Worm (Caenorhabditis elegans) whole organism, midembryonic: ENCODE data around the gene F10C1.8.

Experiments
- T22C8.4 ChIP-seq: fragments of 200-800 bp; sonication (Bioruptor generic); IDR thresholded peaks from 2 replicates; pipeline ENCODE4 v1.3.6; 2022; ENCODE audit warnings: missing genetic modification characterization, missing compliant biosample characterization
- cog-1 ChIP-seq: sonication (generic microtip); optimal IDR thresholded peaks from 2 replicates; lab custom pipeline; 2016; ENCODE audit warnings: missing genetic modification characterization, missing compliant biosample characterization
- flt-1 ChIP-seq: fragments of 200-800 bp; sonication (Bioruptor generic); IDR thresholded peaks from 2 replicates; pipeline ENCODE4 v1.3.6; 2022; ENCODE audit warnings: missing genetic modification characterization, missing compliant biosample characterization
- klf-2 ChIP-seq: fragments of 200-800 bp; sonication (Bioruptor generic); conservative IDR thresholded peaks from 2 replicates; pipeline ENCODE4 v1.3.6; 2022; ENCODE audit warnings: missing genetic modification reagents, missing genetic modification characterization, missing compliant biosample characterization
- med-1 ChIP-seq: sonication (generic microtip); optimal IDR thresholded peaks from 2 replicates; lab custom pipeline; 2017; ENCODE audit warnings: missing genetic modification characterization, mild to moderate bottlenecking, missing compliant biosample characterization, antibody characterized with exemption, missing genetic modification reagents; ENCODE audit not compliant: insufficient read depth
- ref-1 ChIP-seq: fragments of 200-800 bp; sonication (Bioruptor generic); conservative IDR thresholded peaks from 2 replicates; pipeline ENCODE4 v1.3.6; 2022; ENCODE audit warnings: missing genetic modification reagents, missing genetic modification characterization, missing compliant biosample characterization
- tab-1 ChIP-seq: fragments of 200-800 bp; sonication (Bioruptor generic); IDR thresholded peaks from 2 replicates; pipeline ENCODE4 v1.3.6; 2022; ENCODE audit warnings: missing genetic modification characterization, missing compliant biosample characterization
- ztf-23 ChIP-seq: fragments of 200-800 bp; sonication (Bioruptor generic); IDR thresholded peaks from 2 replicates; pipeline ENCODE4 v1.3.6; 2022; ENCODE audit warnings: missing genetic modification reagents, missing genetic modification characterization, missing compliant biosample characterization
- ztf-29 ChIP-seq: fragments of 200-800 bp; sonication (Bioruptor generic); IDR thresholded peaks from 2 replicates; pipeline ENCODE4 v1.3.6; 2022; ENCODE audit warnings: missing genetic modification reagents, missing genetic modification characterization, missing compliant biosample characterization

F10C1.8 gene

DNA sequence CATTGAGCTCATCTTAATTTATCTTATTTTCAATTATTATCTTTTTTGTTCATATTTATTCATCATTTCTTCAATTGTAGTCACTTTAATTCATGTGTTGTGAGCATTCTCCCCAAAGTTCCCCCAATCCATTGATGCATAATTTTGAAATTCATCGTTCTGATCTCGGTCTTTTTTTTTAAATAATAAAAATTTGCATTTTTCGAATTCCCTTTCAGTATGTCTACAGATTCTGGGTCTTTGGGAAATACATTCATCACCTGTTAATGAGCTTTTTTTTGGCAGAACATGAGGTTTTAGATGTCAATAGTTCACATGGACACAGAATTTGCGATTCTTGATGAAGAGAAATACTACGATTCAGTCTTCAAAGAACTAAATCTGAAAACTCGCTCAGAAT is 34.4 kb upstream of the F10C1.8 start, which contains the start of gene damt-1:
damt-1 (plus strand) TSS at position 301 of the 400 bp plus-strand sequence.
- TF ChIP-seq tab-1 (GFP tag; lab: Robert Waterston, UW) (no peak), flt-1 (GFP tag; lab: Robert Waterston, UW) (no peak), klf-2 (GFP tag; lab: Robert Waterston, UW) (no peak), med-1 (GFP tag; lab: Kevin White, UChicago) (no peak), ztf-29 (GFP tag; lab: Robert Waterston, UW) (no peak), T22C8.4 (GFP tag; lab: Robert Waterston, UW) (no peak), cog-1 (tag; lab: Kevin White, UChicago) (no peak), ref-1 (no peak), ztf-23 (GFP tag; lab: Robert Waterston, UW) (no peak)

DNA sequence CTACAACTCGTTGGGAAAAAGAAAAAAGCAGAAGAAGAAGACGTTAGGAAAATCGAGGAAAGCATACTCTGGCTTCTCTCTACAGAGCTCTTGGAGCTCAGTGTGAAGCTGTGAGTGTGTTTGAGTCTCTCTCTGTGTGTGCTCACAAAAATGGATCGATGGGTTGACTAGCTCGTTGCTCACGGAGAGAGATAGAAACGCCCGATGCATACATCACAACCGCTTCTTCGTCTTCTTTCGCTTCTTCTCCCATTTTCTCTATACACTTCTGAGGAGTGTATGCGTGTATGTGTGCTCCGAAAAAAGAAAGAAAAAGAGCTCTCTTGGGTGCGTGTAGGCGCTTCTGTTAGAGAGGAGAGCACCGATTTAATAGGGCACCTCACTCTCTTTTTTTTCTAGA is 29.2 kb upstream of the F10C1.8 start:
- TF ChIP-seq ref-1 (no peak), cog-1 (tag; lab: Kevin White, UChicago) (no peak), ztf-23 (GFP tag; lab: Robert Waterston, UW) (no peak), ztf-29 (GFP tag; lab: Robert Waterston, UW) (no peak), T22C8.4 (GFP tag; lab: Robert Waterston, UW) (no peak), flt-1 (GFP tag; lab: Robert Waterston, UW) (no peak), med-1 (GFP tag; lab: Kevin White, UChicago) (no peak)

DNA sequence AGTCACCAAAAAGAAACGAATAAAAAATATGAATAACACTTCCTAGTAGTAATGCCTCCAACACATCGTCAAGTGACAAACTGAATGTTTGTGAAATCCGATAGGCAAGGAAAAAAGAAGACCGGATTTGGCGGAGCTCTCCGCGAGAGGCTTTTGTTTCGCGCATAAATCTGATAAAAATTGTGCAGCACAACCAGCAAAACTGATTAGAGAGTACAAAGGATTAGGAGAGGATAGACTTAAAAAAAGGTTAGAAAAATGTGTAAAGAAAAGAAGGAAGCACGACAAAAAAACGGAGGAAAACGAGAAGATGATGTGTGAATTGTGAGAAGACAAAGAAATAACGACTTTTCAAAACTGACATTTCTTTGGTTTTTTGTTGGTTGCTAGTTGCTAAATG is 26.6 kb upstream of the F10C1.8 start, which contains the start of gene rab-3:
rab-3 (minus strand) TSS at position 147 of the 400 bp plus-strand sequence.
- TF ChIP-seq klf-2 (GFP tag; lab: Robert Waterston, UW) = no peak
- TF ChIP-seq med-1 (GFP tag; lab: Kevin White, UChicago) = no peak
- TF ChIP-seq ref-1 = no peak
- no peak for TF ChIP-seq ztf-23 (GFP tag; lab: Robert Waterston, UW)
- TF ChIP-seq flt-1 (GFP tag; lab: Robert Waterston, UW) = no peak
- no peak for TF ChIP-seq T22C8.4 (GFP tag; lab: Robert Waterston, UW)
- TF ChIP-seq tab-1 (GFP tag; lab: Robert Waterston, UW) = no peak
- no peak for TF ChIP-seq ztf-29 (GFP tag; lab: Robert Waterston, UW)
- no peak for TF ChIP-seq cog-1 (tag; lab: Kevin White, UChicago)

DNA sequence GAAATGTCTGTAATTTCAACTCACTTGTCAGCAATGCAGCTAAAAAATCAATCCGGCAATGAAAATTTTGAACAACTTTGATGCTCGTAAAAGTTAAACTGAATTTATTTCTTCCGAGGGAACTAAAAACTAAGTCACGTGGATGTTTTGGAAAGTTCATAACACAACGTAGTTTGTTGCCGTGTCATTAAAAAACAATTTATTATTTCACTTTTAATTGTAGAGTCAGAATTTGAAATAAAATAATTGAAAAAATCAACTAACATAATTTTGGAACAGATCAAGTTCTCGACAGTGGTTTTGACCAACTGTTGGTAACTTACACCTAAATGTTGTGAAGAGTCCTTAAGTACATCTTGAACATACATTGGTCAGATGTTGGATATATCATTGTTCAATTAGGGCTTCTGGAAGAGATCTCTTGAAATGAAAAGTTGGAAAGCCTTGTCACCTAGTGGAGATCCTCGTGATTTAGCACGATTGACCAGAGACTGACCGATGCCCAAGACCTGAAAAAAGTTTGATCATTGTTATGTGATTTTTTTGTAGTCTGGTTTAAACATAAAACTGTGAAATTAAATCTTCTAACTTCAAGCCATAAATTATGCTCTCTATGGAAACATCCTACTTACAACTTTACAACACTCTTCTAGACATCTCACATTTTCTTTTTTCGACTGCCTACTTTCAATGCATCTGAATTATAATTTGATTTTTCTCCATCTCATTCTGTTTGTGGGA is 23.8 kb upstream of the F10C1.8 start, which contains the start of the genes C18A3.7 and C18A3.11:
C18A3.7 (minus strand) TSS at position 101 of the 741 bp plus-strand sequence.
C18A3.11 (plus strand) TSS at position 691 of the 741 bp plus-strand sequence.
- TF ChIP-seq flt-1 (GFP tag; lab: Robert Waterston, UW) (no peak), tab-1 (GFP tag; lab: Robert Waterston, UW) (no peak), klf-2 (GFP tag; lab: Robert Waterston, UW) (no peak), med-1 (GFP tag; lab: Kevin White, UChicago) (no peak), cog-1 (tag; lab: Kevin White, UChicago) (no peak), ztf-23 (GFP tag; lab: Robert Waterston, UW) (no peak), ztf-29 (GFP tag; lab: Robert Waterston, UW) (no peak), T22C8.4 (GFP tag; lab: Robert Waterston, UW) (no peak)

DNA sequence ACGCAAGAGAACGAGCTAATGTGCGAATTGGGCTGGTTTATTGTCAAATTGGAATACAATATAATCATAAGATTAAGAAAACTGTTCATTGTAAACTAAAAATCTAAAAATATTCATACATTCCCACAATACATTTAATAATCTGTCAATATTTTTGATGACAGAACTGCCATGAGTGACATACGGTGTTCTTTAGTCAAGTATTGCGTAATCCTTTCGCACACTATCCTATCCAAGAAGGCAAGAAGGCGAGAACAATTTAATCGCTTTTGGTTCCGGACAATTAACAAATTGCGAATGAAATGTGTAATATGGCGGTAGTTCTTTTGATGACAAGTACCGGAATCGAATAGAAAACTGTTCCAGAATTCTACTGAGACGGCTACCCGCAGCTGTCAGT is 19.4 kb upstream of the F10C1.8 start:
- TF ChIP-seq med-1 (GFP tag; lab: Kevin White, UChicago) (no peak), klf-2 (GFP tag; lab: Robert Waterston, UW) (no peak), flt-1 (GFP tag; lab: Robert Waterston, UW) (no peak), tab-1 (GFP tag; lab: Robert Waterston, UW) (no peak), ztf-29 (GFP tag; lab: Robert Waterston, UW) (no peak), cog-1 (tag; lab: Kevin White, UChicago) (no peak), ref-1 (no peak), ztf-23 (GFP tag; lab: Robert Waterston, UW) (no peak), T22C8.4 (GFP tag; lab: Robert Waterston, UW) (no peak)

DNA sequence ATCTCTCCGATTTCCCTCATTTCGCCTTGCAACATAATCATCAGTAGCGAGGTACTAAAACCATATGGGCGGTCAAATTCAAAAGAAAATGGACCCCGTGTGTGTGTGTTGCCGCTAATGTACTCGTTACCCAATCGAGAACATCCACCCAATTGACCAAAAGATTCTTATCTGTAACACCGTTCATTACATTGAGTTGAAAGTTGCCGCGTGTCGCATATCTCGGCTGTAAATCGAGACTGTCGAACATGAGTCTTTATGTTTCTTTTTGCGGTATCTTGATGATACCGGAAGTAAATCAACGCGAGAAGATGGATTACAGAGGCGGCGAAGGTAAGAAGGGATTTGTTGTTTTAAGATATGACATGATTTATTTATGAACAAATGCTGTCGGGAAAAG is 18.5 kb upstream of the F10C1.8 start:
- no peak for TF ChIP-seq med-1 (GFP tag; lab: Kevin White, UChicago)
- no peak for TF ChIP-seq ref-1
- no peak for TF ChIP-seq cog-1 (tag; lab: Kevin White, UChicago)
- no peak for TF ChIP-seq tab-1 (GFP tag; lab: Robert Waterston, UW)
- TF ChIP-seq ztf-23 (GFP tag; lab: Robert Waterston, UW) = no peak
- no peak for TF ChIP-seq ztf-29 (GFP tag; lab: Robert Waterston, UW)

DNA sequence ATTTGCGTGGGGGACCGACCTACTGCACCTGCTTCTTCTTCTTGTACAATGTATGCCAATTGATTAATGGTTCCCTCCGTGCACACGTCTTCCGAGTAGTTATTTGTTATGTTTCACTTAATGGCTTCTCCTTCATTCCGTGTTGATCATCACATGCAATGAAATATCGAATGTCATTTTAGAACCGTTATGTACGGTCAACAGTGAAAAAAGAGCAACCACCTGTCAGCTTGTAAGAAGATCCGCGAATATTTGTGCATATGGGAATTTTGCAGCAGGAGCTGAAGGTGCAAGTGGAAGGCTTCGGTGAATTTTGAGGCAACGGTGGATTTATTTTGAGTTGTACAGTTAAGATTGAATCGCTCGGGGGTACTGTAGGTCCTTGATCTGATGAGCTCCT is 17.7 kb upstream of the F10C1.8 start:
- TF ChIP-seq ref-1 = no peak
- no peak for TF ChIP-seq flt-1 (GFP tag; lab: Robert Waterston, UW)
- no peak for TF ChIP-seq ztf-29 (GFP tag; lab: Robert Waterston, UW)
- no peak for TF ChIP-seq klf-2 (GFP tag; lab: Robert Waterston, UW)
- no peak for TF ChIP-seq T22C8.4 (GFP tag; lab: Robert Waterston, UW)
- TF ChIP-seq cog-1 (tag; lab: Kevin White, UChicago) = no peak
- TF ChIP-seq med-1 (GFP tag; lab: Kevin White, UChicago) = no peak
- no peak for TF ChIP-seq tab-1 (GFP tag; lab: Robert Waterston, UW)
- no peak for TF ChIP-seq ztf-23 (GFP tag; lab: Robert Waterston, UW)

DNA sequence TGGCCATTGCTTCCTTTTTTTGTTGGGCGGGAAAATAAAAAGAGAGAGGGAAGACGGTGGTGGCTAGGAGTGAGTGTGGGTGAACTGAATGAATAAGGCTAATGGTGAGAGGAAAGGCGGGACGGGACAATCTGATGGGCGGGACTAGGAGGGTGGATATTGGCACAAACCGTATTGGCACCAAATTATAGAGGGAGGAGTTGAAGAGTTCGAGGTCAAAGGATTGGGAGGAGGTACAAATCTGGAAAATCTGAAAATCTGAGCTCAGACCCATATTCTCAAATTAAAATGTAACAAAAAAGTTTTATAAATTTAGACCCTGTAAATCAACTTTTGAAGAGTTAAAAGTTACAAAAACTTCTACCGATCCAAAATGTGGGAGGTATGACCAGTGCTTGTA is 15.5 kb upstream of the F10C1.8 start, which contains the start of gene hlh-14:
hlh-14 (minus strand) TSS at position 101 of the 400 bp plus-strand sequence.
- TF ChIP-seq ref-1 = no peak
- TF ChIP-seq T22C8.4 (GFP tag; lab: Robert Waterston, UW) = no peak
- TF ChIP-seq ztf-23 (GFP tag; lab: Robert Waterston, UW) = no peak
- no peak for TF ChIP-seq cog-1 (tag; lab: Kevin White, UChicago)
- TF ChIP-seq med-1 (GFP tag; lab: Kevin White, UChicago) = no peak
- TF ChIP-seq klf-2 (GFP tag; lab: Robert Waterston, UW) = no peak
- no peak for TF ChIP-seq flt-1 (GFP tag; lab: Robert Waterston, UW)
